Fruit fly (Drosophila melanogaster): ENCODE results near the gene comm2.

comm2 gene

dm6 chr3L:15679420-15679819 lies 20.2 kb downstream of the comm2 start, which contains the start of gene CG7304:
TSS of gene CG7304 (plus strand) at chr3L:15679720.
- TF ChIP-seq Lpt (GFP tag; optimal IDR thresholded peaks at IDR 0.05) = no peak
- TF ChIP-seq Ets21C (GFP tag; optimal IDR thresholded peaks at IDR 0.05) = no peak
- no peak for TF ChIP-seq CG8319 (GFP tag; optimal IDR thresholded peaks at IDR 0.05)
- no peak for TF ChIP-seq Hr38 (GFP tag; optimal IDR thresholded peaks at IDR 0.05)
- no peak for TF ChIP-seq spab (GFP tag; optimal IDR thresholded peaks at IDR 0.05)
- no peak for TF ChIP-seq net (GFP tag; optimal IDR thresholded peaks at IDR 0.05)
- TF ChIP-seq CG7368 (GFP tag; optimal IDR thresholded peaks at IDR 0.05) = no peak

- no peak for TF ChIP-seq CG11294 (GFP tag; IDR thresholded peaks at IDR 0.05)
- TF ChIP-seq CG11762 (GFP tag; optimal IDR thresholded peaks at IDR 0.05; ENCODE audit: insufficient read depth) = no peak
- TF ChIP-seq Lpt (GFP tag; optimal IDR thresholded peaks at IDR 0.05) = no peak
Observed at dm6 chr3L:15678284-15678683, 21.4 kb downstream of the comm2 start.

- TF ChIP-seq CG10631 (GFP tag; optimal IDR thresholded peaks at IDR 0.05) (peak; percentile 9), spab (GFP tag; optimal IDR thresholded peaks at IDR 0.05) (no peak), dsx (GFP tag; optimal IDR thresholded peaks at IDR 0.05; ENCODE audit: poor library complexity, severe bottlenecking) (no peak), Ets96B (tag; optimal IDR thresholded peaks at IDR 0.05) (peak; percentile 15), Eip78C (GFP tag) (peak; percentile 49)
Observed at dm6 chr3L:15677662-15678061, 22.0 kb downstream of the comm2 start.

- TF ChIP-seq svp (GFP tag) (no peak), dac (GFP tag; optimal IDR thresholded peaks at IDR 0.05) (no peak), CG6792 (GFP tag; optimal IDR thresholded peaks at IDR 0.05) (no peak), Blimp-1 (GFP tag; optimal IDR thresholded peaks at IDR 0.05) (no peak), CG4318 (GFP tag; optimal IDR thresholded peaks at IDR 0.05) (no peak), pdm3 (GFP tag; optimal IDR thresholded peaks at IDR 0.05) (no peak), CG6808 (GFP tag; optimal IDR thresholded peaks at IDR 0.05) (no peak), eg (GFP tag; IDR thresholded peaks at IDR 0.05) (no peak), vri (GFP tag; optimal IDR thresholded peaks at IDR 0.05) (no peak), Hr4 (GFP tag; optimal IDR thresholded peaks at IDR 0.05) (peak; percentile 35), Eip78C (GFP tag) (peak; percentile 62), Ets96B (tag; optimal IDR thresholded peaks at IDR 0.05) (no peak), Hr39 (GFP tag; optimal IDR thresholded peaks at IDR 0.05) (no peak), Smox (GFP tag; optimal IDR thresholded peaks at IDR 0.05) (no peak), Lpt (GFP tag; optimal IDR thresholded peaks at IDR 0.05) (no peak), CG34406 (GFP tag; optimal IDR thresholded peaks at IDR 0.05) (no peak), CG32006 (GFP tag; optimal IDR thresholded peaks at IDR 0.05) (peak; percentile 49), CG8632 (GFP tag; optimal IDR thresholded peaks at IDR 0.05) (no peak), OdsH (GFP tag; optimal IDR thresholded peaks at IDR 0.05) (no peak), esn (GFP tag; optimal IDR thresholded peaks at IDR 0.05) (no peak), CG9139 (GFP tag; optimal IDR thresholded peaks at IDR 0.05) (no peak), Ets21C (GFP tag; optimal IDR thresholded peaks at IDR 0.05) (no peak), Hr38 (GFP tag; optimal IDR thresholded peaks at IDR 0.05) (no peak), CG10669 (GFP tag; optimal IDR thresholded peaks at IDR 0.05) (peak; percentile 4), CG15336 (GFP tag; IDR thresholded peaks at IDR 0.05) (no peak), spab (GFP tag; optimal IDR thresholded peaks at IDR 0.05) (no peak), achi (GFP tag; optimal IDR thresholded peaks at IDR 0.05) (peak; percentile 11), CG11902 (GFP tag; optimal IDR thresholded peaks at IDR 0.05) (no peak), acj6 (GFP tag; optimal IDR thresholded peaks at IDR 0.05) (no peak), salr (GFP tag; optimal IDR thresholded peaks at IDR 0.05) (no peak), CG11294 (GFP tag; IDR thresholded peaks at IDR 0.05) (no peak), dsx (GFP tag; optimal IDR thresholded peaks at IDR 0.05; ENCODE audit: poor library complexity, severe bottlenecking) (peak; percentile 62), CG10631 (GFP tag; optimal IDR thresholded peaks at IDR 0.05) (peak; percentile 21), Sox102F (GFP tag; optimal IDR thresholded peaks at IDR 0.05) (no peak), CG11762 (GFP tag; optimal IDR thresholded peaks at IDR 0.05; ENCODE audit: insufficient read depth) (no peak), Sox14 (GFP tag; optimal IDR thresholded peaks at IDR 0.05) (no peak), CG6276 (GFP tag; optimal IDR thresholded peaks at IDR 0.05) (no peak), CG16779 (tag; optimal IDR thresholded peaks at IDR 0.05) (no peak), cyc (GFP tag; optimal IDR thresholded peaks at IDR 0.05) (no peak), fd85E (GFP tag; optimal IDR thresholded peaks at IDR 0.05) (no peak), Eip93F (GFP tag; optimal IDR thresholded peaks at IDR 0.05) (no peak), Sox15 (GFP tag; optimal IDR thresholded peaks at IDR 0.05) (no peak), CG8319 (GFP tag; optimal IDR thresholded peaks at IDR 0.05) (no peak)
Observed at dm6 chr3L:15675111-15675510, 24.5 kb downstream of the comm2 start.

All from whole organism, prepupa.